1 fruit fly cellular context compared by ENCODE assay signal in the genomic region with DNA sequence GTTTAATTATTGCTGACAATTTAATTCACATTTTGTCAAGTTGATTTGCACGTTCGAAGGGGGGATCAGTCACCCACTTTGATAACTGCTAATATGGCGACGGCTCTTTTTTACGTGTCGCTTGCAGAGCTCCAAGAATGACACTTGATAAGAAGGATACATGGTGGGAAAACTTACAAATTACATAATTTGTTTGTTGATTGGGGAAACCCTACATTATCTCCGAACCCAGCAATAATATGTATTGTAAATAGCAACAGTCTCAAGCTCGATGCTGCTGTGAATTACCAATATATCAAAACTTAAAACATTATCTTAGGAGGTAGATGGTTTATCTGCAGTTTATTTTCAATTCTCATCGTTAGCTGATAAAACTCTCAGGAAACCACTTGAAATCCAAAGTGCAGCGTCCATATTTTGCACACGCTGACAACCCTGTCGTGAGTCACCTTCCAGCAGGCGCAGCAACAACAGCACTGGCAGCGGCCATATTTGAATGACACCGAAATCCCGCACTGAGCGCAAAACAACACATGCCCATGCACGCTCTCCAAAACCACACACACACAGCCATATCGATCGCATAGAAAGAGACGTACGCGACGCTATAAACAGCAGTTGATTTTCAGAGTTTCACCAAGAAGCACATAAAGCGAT.
TF ChIP-seq lines count a peak whose summit lies in the region.

No protein-coding gene starts in this region.

TF ChIP-seq in whole organism, embryonic, 481 proteins besides CTCF, POLR2A, EP300 and RAD21 (continued from another document and continues in another):
- peak; percentile 97 for TF ChIP-seq lilli (GFP tag; optimal IDR thresholded peaks at IDR 0.05; lab: Kevin White, UChicago)
- TF ChIP-seq CG18262 (tag; optimal IDR thresholded peaks at IDR 0.05; lab: Kevin White, UChicago) = peak; percentile 98
- TF ChIP-seq kni (GFP tag; optimal IDR thresholded peaks at IDR 0.05; lab: Kevin White, UChicago) = peak; percentile 95
- no peak for TF ChIP-seq tna (GFP tag; IDR thresholded peaks at IDR 0.05; lab: Robert Waterston, UW; ENCODE audit: partially characterized antibody)
- no peak for TF ChIP-seq CkIIα-i1 (GFP tag; IDR thresholded peaks at IDR 0.05; lab: Robert Waterston, UW)
- TF ChIP-seq tio (GFP tag; optimal IDR thresholded peaks at IDR 0.05; lab: Kevin White, UChicago) = peak; percentile 98
- peak; percentile 80 for TF ChIP-seq B-H2 (GFP tag; optimal IDR thresholded peaks at IDR 0.05; lab: Kevin White, UChicago)
- peak; percentile 90 for TF ChIP-seq Fer2 (tag; optimal IDR thresholded peaks at IDR 0.05; lab: Kevin White, UChicago)
- no peak for TF ChIP-seq hb (GFP tag; IDR thresholded peaks at IDR 0.05; lab: Robert Waterston, UW; ENCODE audit: partially characterized antibody)
- TF ChIP-seq zen (tag; optimal IDR thresholded peaks at IDR 0.05; lab: Kevin White, UChicago) = peak; percentile 86
- TF ChIP-seq Neu2 (GFP tag; optimal IDR thresholded peaks at IDR 0.05; lab: Kevin White, UChicago; ENCODE audit: borderline replicate concordance) = peak; percentile 95
- TF ChIP-seq CG16815 (GFP tag; optimal IDR thresholded peaks at IDR 0.05; lab: Kevin White, UChicago) = peak; percentile 98
- peak; percentile 90 for TF ChIP-seq Myb (GFP tag; optimal IDR thresholded peaks at IDR 0.05; lab: Kevin White, UChicago)
- TF ChIP-seq crc (GFP tag; optimal IDR thresholded peaks at IDR 0.05; lab: Kevin White, UChicago) = peak; percentile 96
- TF ChIP-seq ab (GFP tag; optimal IDR thresholded peaks at IDR 0.05; lab: Kevin White, UChicago) = peak; percentile 83
- TF ChIP-seq pzg (GFP tag; optimal IDR thresholded peaks at IDR 0.05; lab: Kevin White, UChicago) = peak; percentile 18
- TF ChIP-seq sob (GFP tag; IDR thresholded peaks at IDR 0.05; lab: Robert Waterston, UW) = peak; percentile 85
- TF ChIP-seq CG11456 (GFP tag; IDR thresholded peaks at IDR 0.05; lab: Robert Waterston, UW) = peak; percentile 90
- peak; percentile 97 for TF ChIP-seq jumu (GFP tag; optimal IDR thresholded peaks at IDR 0.05; lab: Kevin White, UChicago)
- peak; percentile 97 for TF ChIP-seq CG2120 (GFP tag; optimal IDR thresholded peaks at IDR 0.05; lab: Kevin White, UChicago)
- peak; percentile 71 for TF ChIP-seq CG12299 (tag; optimal IDR thresholded peaks at IDR 0.05; lab: Kevin White, UChicago)
- no peak for TF ChIP-seq Lpt (GFP tag; optimal IDR thresholded peaks at IDR 0.05; lab: Kevin White, UChicago)
- TF ChIP-seq CG2678 (tag; optimal IDR thresholded peaks at IDR 0.05; lab: Kevin White, UChicago) = peak; percentile 98
- peak; percentile 91 for TF ChIP-seq CG1647 (GFP tag; optimal IDR thresholded peaks at IDR 0.05; lab: Kevin White, UChicago)
- TF ChIP-seq CG34422 (GFP tag; IDR thresholded peaks at IDR 0.05; lab: Robert Waterston, UW) = peak; percentile 93
- TF ChIP-seq CG3281 (GFP tag; optimal IDR thresholded peaks at IDR 0.05; lab: Kevin White, UChicago) = peak; percentile 97
- TF ChIP-seq Dek (tag; optimal IDR thresholded peaks at IDR 0.05; lab: Kevin White, UChicago) = peak; percentile 91
- TF ChIP-seq HLHmδ (GFP tag; optimal IDR thresholded peaks at IDR 0.05; lab: Kevin White, UChicago) = peak; percentile 82
- TF ChIP-seq z (GFP tag; IDR thresholded peaks at IDR 0.05; lab: Robert Waterston, UW) = 0 out of 3 replicates have a peak, but pooled peaks have one; percentile 39
- TF ChIP-seq p53 (GFP tag; optimal IDR thresholded peaks at IDR 0.05; lab: Kevin White, UChicago) = peak; percentile 93
- TF ChIP-seq cwo (GFP tag; optimal IDR thresholded peaks at IDR 0.05; lab: Kevin White, UChicago) = peak; percentile 94
- peak; percentile 97 for TF ChIP-seq pum (GFP tag; optimal IDR thresholded peaks at IDR 0.05; lab: Kevin White, UChicago)
- TF ChIP-seq HLH3B (GFP tag; IDR thresholded peaks at IDR 0.05; lab: Robert Waterston, UW) = peak; percentile 88
- peak; percentile 68; the same call in 1 of the 2 replicates for TF ChIP-seq CG11696 (GFP tag; IDR thresholded peaks at IDR 0.05; lab: Robert Waterston, UW)
- TF ChIP-seq danr (GFP tag; IDR thresholded peaks at IDR 0.05; lab: Robert Waterston, UW) = peak; percentile 90
- peak; percentile 90 for TF ChIP-seq CG5180 (GFP tag; optimal IDR thresholded peaks at IDR 0.05; lab: Kevin White, UChicago)
- peak; percentile 85 for TF ChIP-seq Nf-YB (GFP tag; optimal IDR thresholded peaks at IDR 0.05; lab: Kevin White, UChicago)
- TF ChIP-seq row (GFP tag; IDR thresholded peaks at IDR 0.05; lab: Robert Waterston, UW) = peak; percentile 93
- TF ChIP-seq ind (GFP tag; optimal IDR thresholded peaks at IDR 0.05; lab: Kevin White, UChicago) = peak; percentile 97
- no peak; the same call in none of the 2 replicates for TF ChIP-seq ranshi (GFP tag; IDR thresholded peaks at IDR 0.05; lab: Robert Waterston, UW)
- TF ChIP-seq TFAM (GFP tag; optimal IDR thresholded peaks at IDR 0.05; lab: Kevin White, UChicago) = peak; percentile 73
- peak; percentile 97 for TF ChIP-seq CG34376 (GFP tag; optimal IDR thresholded peaks at IDR 0.05; lab: Kevin White, UChicago)
- TF ChIP-seq seq (GFP tag; IDR thresholded peaks at IDR 0.05; lab: Robert Waterston, UW) = peak; percentile 88; the same call in 1 of the 2 replicates
- TF ChIP-seq MTF-1 (GFP tag; optimal IDR thresholded peaks at IDR 0.05; lab: Kevin White, UChicago; ENCODE audit: borderline replicate concordance) = peak; percentile 99
- peak; percentile 92 for TF ChIP-seq CG12219 (GFP tag; optimal IDR thresholded peaks at IDR 0.05; lab: Kevin White, UChicago)
- peak; percentile 89 for TF ChIP-seq Optix (GFP tag; IDR thresholded peaks at IDR 0.05; lab: Robert Waterston, UW)
- peak; percentile 97 for TF ChIP-seq HmgD (GFP tag; optimal IDR thresholded peaks at IDR 0.05; lab: Kevin White, UChicago)
- peak; percentile 95 for TF ChIP-seq Hmx (GFP tag; optimal IDR thresholded peaks at IDR 0.05; lab: Kevin White, UChicago)
- TF ChIP-seq Hmr (GFP tag; optimal IDR thresholded peaks at IDR 0.05; lab: Kevin White, UChicago) = peak; percentile 97
- TF ChIP-seq CG10267 (tag; optimal IDR thresholded peaks at IDR 0.05; lab: Kevin White, UChicago) = peak; percentile 88
- peak; percentile 93 for TF ChIP-seq CG32532 (GFP tag; IDR thresholded peaks at IDR 0.05; lab: Robert Waterston, UW)
- TF ChIP-seq slp2 (GFP tag; optimal IDR thresholded peaks at IDR 0.05; lab: Kevin White, UChicago) = peak; percentile 98
- TF ChIP-seq CG17802 (tag; optimal IDR thresholded peaks at IDR 0.05; lab: Kevin White, UChicago) = peak; percentile 69
- TF ChIP-seq ato (GFP tag; IDR thresholded peaks at IDR 0.05; lab: Robert Waterston, UW; ENCODE audit: partially characterized antibody) = peak; percentile 14; the same call in 1 of the 2 replicates
- TF ChIP-seq CG14667 (GFP tag; IDR thresholded peaks at IDR 0.05; lab: Robert Waterston, UW) = peak; percentile 79; the same call in 1 of the 2 replicates
- TF ChIP-seq PHDP (tag; optimal IDR thresholded peaks at IDR 0.05; lab: Kevin White, UChicago) = peak; percentile 91
- peak; percentile 88 for TF ChIP-seq CG6175 (GFP tag; IDR thresholded peaks at IDR 0.05; lab: Robert Waterston, UW)
- peak; percentile 86 for TF ChIP-seq CG10565 (GFP tag; optimal IDR thresholded peaks at IDR 0.05; lab: Kevin White, UChicago)
- TF ChIP-seq D19B (GFP tag; optimal IDR thresholded peaks at IDR 0.05; lab: Kevin White, UChicago) = peak; percentile 92
- 0 out of 3 replicates have a peak, but pooled peaks have one; percentile 31 for TF ChIP-seq Opbp (GFP tag; IDR thresholded peaks at IDR 0.05; lab: Robert Waterston, UW; ENCODE audit: partially characterized antibody)
- peak; percentile 95 for TF ChIP-seq repo (GFP tag; optimal IDR thresholded peaks at IDR 0.05; lab: Kevin White, UChicago)
- peak; percentile 51 for TF ChIP-seq Dip2 (GFP tag; IDR thresholded peaks at IDR 0.05; lab: Robert Waterston, UW)
- peak; percentile 80 for TF ChIP-seq CG10959 (GFP tag; IDR thresholded peaks at IDR 0.05; lab: Robert Waterston, UW)
- TF ChIP-seq CG17829 (tag; optimal IDR thresholded peaks at IDR 0.05; lab: Kevin White, UChicago) = peak; percentile 94
- TF ChIP-seq MESR4 (GFP tag; optimal IDR thresholded peaks at IDR 0.05; lab: Kevin White, UChicago) = peak; percentile 4
- TF ChIP-seq NK7.1 (GFP tag; optimal IDR thresholded peaks at IDR 0.05; lab: Kevin White, UChicago) = peak; percentile 95
- TF ChIP-seq CG7372 (GFP tag; IDR thresholded peaks at IDR 0.05; lab: Robert Waterston, UW) = peak; percentile 87
- TF ChIP-seq crp (GFP tag; optimal IDR thresholded peaks at IDR 0.05; lab: Kevin White, UChicago) = peak; percentile 26 to 77
- TF ChIP-seq Jarid2 (GFP tag; optimal IDR thresholded peaks at IDR 0.05; lab: Kevin White, UChicago) = peak; percentile 79
- TF ChIP-seq Chrac-16 (GFP tag; optimal IDR thresholded peaks at IDR 0.05; lab: Kevin White, UChicago) = peak; percentile 95
- TF ChIP-seq dmrt99B (tag; optimal IDR thresholded peaks at IDR 0.05; lab: Kevin White, UChicago) = peak; percentile 94
- TF ChIP-seq ham (GFP tag; IDR thresholded peaks at IDR 0.05; lab: Robert Waterston, UW) = peak; percentile 81
- peak; percentile 97 for TF ChIP-seq shn (GFP tag; optimal IDR thresholded peaks at IDR 0.05; lab: Kevin White, UChicago)
- peak; percentile 77 for TF ChIP-seq Spps (tag; optimal IDR thresholded peaks at IDR 0.05; lab: Kevin White, UChicago)
- no peak for TF ChIP-seq cad (GFP tag; optimal IDR thresholded peaks at IDR 0.05; lab: Kevin White, UChicago)
- TF ChIP-seq CG42726 (GFP tag; IDR thresholded peaks at IDR 0.05; lab: Robert Waterston, UW; ENCODE audit: partially characterized antibody) = 0 out of 2 replicates have a peak, but pooled peaks have one; percentile 21
- peak; percentile 96 for TF ChIP-seq CG12236 (GFP tag; optimal IDR thresholded peaks at IDR 0.05; lab: Kevin White, UChicago)
- TF ChIP-seq zen2 (GFP tag; IDR thresholded peaks at IDR 0.05; lab: Robert Waterston, UW; ENCODE audit: partially characterized antibody) = no peak
- peak; percentile 79; the same call in 1 of the 3 replicates for TF ChIP-seq gce (GFP tag; IDR thresholded peaks at IDR 0.05; lab: Robert Waterston, UW)
- peak in 1 of 2 experiments; percentile 79 for TF ChIP-seq Dfd (GFP tag; optimal IDR thresholded peaks at IDR 0.05; lab: Kevin White, UChicago)
- peak; percentile 63; the same call in 1 of the 2 replicates for TF ChIP-seq Doc2 (GFP tag; IDR thresholded peaks at IDR 0.05; lab: Robert Waterston, UW)
- TF ChIP-seq fd96Cb (tag; optimal IDR thresholded peaks at IDR 0.05; lab: Kevin White, UChicago) = peak; percentile 95
- peak; percentile 67 for TF ChIP-seq CG4707 (GFP tag; optimal IDR thresholded peaks at IDR 0.05; lab: Kevin White, UChicago)
- TF ChIP-seq CG43689 (GFP tag; IDR thresholded peaks at IDR 0.05; lab: Robert Waterston, UW) = peak; percentile 34; the same call in 1 of the 2 replicates
- TF ChIP-seq CG11695 (GFP tag; IDR thresholded peaks at IDR 0.05; lab: Robert Waterston, UW) = peak; percentile 92
- no peak for TF ChIP-seq sc (optimal IDR thresholded peaks at IDR 0.05; lab: Kevin White, UChicago)
- TF ChIP-seq sc (GFP tag; optimal IDR thresholded peaks at IDR 0.05; lab: Kevin White, UChicago) = peak; percentile 97
- TF ChIP-seq CG17359 (tag; optimal IDR thresholded peaks at IDR 0.05; lab: Kevin White, UChicago) = peak; percentile 85
- TF ChIP-seq CG7928 (GFP tag; optimal IDR thresholded peaks at IDR 0.05; lab: Kevin White, UChicago) = peak; percentile 75
- peak; percentile 66 for TF ChIP-seq CG2889 (GFP tag; IDR thresholded peaks at IDR 0.05; lab: Robert Waterston, UW)
- TF ChIP-seq CG12104 (GFP tag; optimal IDR thresholded peaks at IDR 0.05; lab: Kevin White, UChicago) = peak; percentile 98
- peak; percentile 99 for TF ChIP-seq Sox100B (GFP tag; optimal IDR thresholded peaks at IDR 0.05; lab: Kevin White, UChicago)
- peak; percentile 99 for TF ChIP-seq Usf (GFP tag; optimal IDR thresholded peaks at IDR 0.05; lab: Kevin White, UChicago)
- TF ChIP-seq CG17328 (GFP tag; IDR thresholded peaks at IDR 0.05; lab: Robert Waterston, UW) = peak; percentile 85
- peak; percentile 83 for TF ChIP-seq CG3726 (GFP tag; IDR thresholded peaks at IDR 0.05; lab: Robert Waterston, UW)
- TF ChIP-seq gro (GFP tag; optimal IDR thresholded peaks at IDR 0.05; lab: Kevin White, UChicago) = peak; percentile 96
- peak; percentile 75 for TF ChIP-seq CG16779 (GFP tag; IDR thresholded peaks at IDR 0.05; lab: Robert Waterston, UW)
- TF ChIP-seq Sin3A (optimal IDR thresholded peaks at IDR 0.05; lab: Kevin White, UChicago) = no peak
- peak; percentile 95 for TF ChIP-seq CG10274 (GFP tag; optimal IDR thresholded peaks at IDR 0.05; lab: Kevin White, UChicago)
- peak; percentile 73 for TF ChIP-seq rib (GFP tag; IDR thresholded peaks at IDR 0.05; lab: Robert Waterston, UW)
- TF ChIP-seq Taf1 (GFP tag; IDR thresholded peaks at IDR 0.05; lab: Robert Waterston, UW) = peak; percentile 83
- TF ChIP-seq CG1832 (GFP tag; optimal IDR thresholded peaks at IDR 0.05; lab: Kevin White, UChicago) = no peak
- TF ChIP-seq pros (GFP tag; optimal IDR thresholded peaks at IDR 0.05; lab: Kevin White, UChicago) = no peak
- peak; percentile 64 to 82 for TF ChIP-seq insv (GFP tag; optimal IDR thresholded peaks at IDR 0.05; lab: Kevin White, UChicago)
- peak; percentile 91 for TF ChIP-seq CG13296 (GFP tag; optimal IDR thresholded peaks at IDR 0.05; lab: Kevin White, UChicago)
- TF ChIP-seq CG8281 (tag; optimal IDR thresholded peaks at IDR 0.05; lab: Kevin White, UChicago) = peak; percentile 86
- TF ChIP-seq CG18619 (GFP tag; optimal IDR thresholded peaks at IDR 0.05; lab: Kevin White, UChicago) = peak; percentile 99
- TF ChIP-seq Trl (optimal IDR thresholded peaks at IDR 0.05; lab: Kevin White, UChicago) = peak in 1 of 2 experiments; percentile 72
- TF ChIP-seq Trl (GFP tag; optimal IDR thresholded peaks at IDR 0.05; lab: Kevin White, UChicago) = peak; percentile 97
- peak; percentile 96 for TF ChIP-seq zfh2 (GFP tag; optimal IDR thresholded peaks at IDR 0.05; lab: Kevin White, UChicago)
- peak; percentile 74; the same call in 1 of the 2 replicates for TF ChIP-seq CG8765 (GFP tag; IDR thresholded peaks at IDR 0.05; lab: Robert Waterston, UW)
- peak; percentile 51; the same call in 1 of the 2 replicates for TF ChIP-seq aop (GFP tag; IDR thresholded peaks at IDR 0.05; lab: Robert Waterston, UW)
- TF ChIP-seq salm (tag; optimal IDR thresholded peaks at IDR 0.05; lab: Kevin White, UChicago) = peak; percentile 67
- TF ChIP-seq Hand (GFP tag; optimal IDR thresholded peaks at IDR 0.05; lab: Kevin White, UChicago) = peak; percentile 94
- TF ChIP-seq CG3995 (GFP tag; optimal IDR thresholded peaks at IDR 0.05; lab: Kevin White, UChicago) = peak; percentile 85
- peak; percentile 22 for TF ChIP-seq ash1 (GFP tag; optimal IDR thresholded peaks at IDR 0.05; lab: Kevin White, UChicago)
- TF ChIP-seq Ets65A (GFP tag; lab: Kevin White, UChicago) = peak; percentile 100
- TF ChIP-seq Lhr (GFP tag; optimal IDR thresholded peaks at IDR 0.05; lab: Kevin White, UChicago) = peak; percentile 94
- peak; percentile 91 for TF ChIP-seq vvl (GFP tag; IDR thresholded peaks at IDR 0.05; lab: Robert Waterston, UW)
